Worm (Caenorhabditis elegans): Measurements from ENCODE around the gene pqn-31.

The pqn-31 gene

DNA sequence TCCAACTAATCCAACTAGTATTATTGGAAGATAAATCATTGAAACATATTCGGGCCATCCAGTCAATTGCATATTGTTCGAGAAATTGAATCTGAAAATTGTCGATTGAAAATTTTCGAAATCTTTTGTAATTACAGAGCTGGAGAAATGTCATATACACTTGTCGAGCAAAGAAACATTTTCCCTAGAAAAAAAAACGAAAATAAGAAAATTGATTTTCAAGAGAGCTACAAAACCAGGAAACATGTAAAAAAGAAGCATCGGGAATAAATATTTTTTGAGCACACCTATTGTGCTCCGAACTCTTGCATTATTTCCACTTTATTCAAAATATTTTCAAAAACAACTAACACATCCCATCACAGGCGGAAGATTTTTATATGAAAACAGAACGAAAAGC lies 8.3 kb upstream of the pqn-31 start, which contains the start of gene frpr-6:
frpr-6 (minus strand) TSS at position 101 of the 400 bp plus-strand sequence.
- no peak for TF ChIP-seq mep-1 (tag; optimal IDR thresholded peaks at IDR 0.05)
- TF ChIP-seq aly-2 (tag; optimal IDR thresholded peaks at IDR 0.05): no peak
- no peak for TF ChIP-seq daf-16 (GFP tag; optimal IDR thresholded peaks at IDR 0.05)
- TF ChIP-seq daf-16 (tag; optimal IDR thresholded peaks at IDR 0.05): no peak
- no peak for TF ChIP-seq nhr-10 (tag; optimal IDR thresholded peaks at IDR 0.05)
- TF ChIP-seq hlh-30 (tag; optimal IDR thresholded peaks at IDR 0.05; ENCODE audit: insufficient read depth): no peak
- TF ChIP-seq mxl-3 (GFP tag; optimal IDR thresholded peaks at IDR 0.05): no peak
- no peak for TF ChIP-seq madf-5 (GFP tag; IDR thresholded peaks at IDR 0.05)
- no peak for TF ChIP-seq pha-4 (GFP tag; IDR thresholded peaks at IDR 0.05)
- no peak for TF ChIP-seq pha-4 (tag; optimal IDR thresholded peaks at IDR 0.05)
- no peak for TF ChIP-seq D1046.2 (GFP tag; IDR thresholded peaks at IDR 0.05)
- no peak for TF ChIP-seq lim-7 (GFP tag; IDR thresholded peaks at IDR 0.05)
- TF ChIP-seq aha-1 (tag): no peak
- no peak for TF ChIP-seq gei-8 (GFP tag; optimal IDR thresholded peaks at IDR 0.05)
- TF ChIP-seq nhr-48 (tag; optimal IDR thresholded peaks at IDR 0.05): no peak
- no peak for TF ChIP-seq lir-3 (tag; optimal IDR thresholded peaks at IDR 0.05)
- no peak for TF ChIP-seq lin-39 (tag; optimal IDR thresholded peaks at IDR 0.05)
- TF ChIP-seq nhr-102 (tag; optimal IDR thresholded peaks at IDR 0.05): no peak
- no peak for TF ChIP-seq nhr-11 (tag; optimal IDR thresholded peaks at IDR 0.05)

DNA sequence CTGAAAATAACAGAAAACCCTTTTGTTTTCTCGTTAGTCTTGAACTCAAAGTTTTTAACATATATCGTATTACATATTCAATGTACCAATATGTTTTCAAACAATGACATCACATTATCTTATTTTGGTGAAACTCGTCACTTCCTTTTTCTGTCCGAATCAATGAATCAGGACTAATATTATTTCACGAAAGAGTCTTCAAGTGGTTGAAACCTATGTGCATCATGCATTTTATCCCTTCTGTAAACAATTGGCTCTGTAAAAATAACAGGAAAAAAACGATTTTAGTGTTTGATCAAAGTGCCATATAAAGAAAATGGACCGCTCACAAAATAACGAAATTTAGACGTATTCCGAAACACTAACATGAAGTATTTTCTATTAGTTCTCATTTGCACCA lies 1.2 kb upstream of the pqn-31 start, which contains the start of gene F21C10.18:
F21C10.18 (plus strand) TSS at position 301 of the 400 bp plus-strand sequence.
- TF ChIP-seq sdz-12 (GFP tag; optimal IDR thresholded peaks at IDR 0.05): no peak
- no peak for TF ChIP-seq ztf-7 (tag; optimal IDR thresholded peaks at IDR 0.05)

DNA sequence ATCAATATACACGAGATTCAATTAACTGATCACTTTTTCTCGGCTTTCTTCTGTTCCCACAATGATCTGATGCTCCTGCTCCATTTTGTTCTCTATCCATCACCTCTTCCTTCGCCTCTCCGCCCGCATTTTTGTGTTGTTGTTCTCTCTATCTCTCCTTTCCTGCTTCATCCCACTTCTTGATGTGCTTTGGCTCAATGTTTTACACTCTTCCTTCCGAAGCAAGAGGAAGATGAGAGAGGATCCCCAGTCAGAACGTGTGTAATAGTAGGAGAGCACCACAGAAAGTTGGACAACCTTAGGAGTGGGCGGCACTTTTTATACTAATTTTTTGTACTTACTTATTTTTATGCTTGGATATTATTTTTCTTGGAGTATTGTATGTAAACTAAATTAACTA lies 2.6 kb downstream of the pqn-31 start:
- peak in 1 of 2 experiments; percentile 73 for TF ChIP-seq unc-62 (GFP tag; optimal IDR thresholded peaks at IDR 0.05 in 1 of 2)
- no peak for TF ChIP-seq unc-62 (tag; optimal IDR thresholded peaks at IDR 0.05)
- no peak for TF ChIP-seq ceh-20 (GFP tag; IDR thresholded peaks at IDR 0.05)
- no peak for TF ChIP-seq zip-2 (tag; optimal IDR thresholded peaks at IDR 0.05)

DNA sequence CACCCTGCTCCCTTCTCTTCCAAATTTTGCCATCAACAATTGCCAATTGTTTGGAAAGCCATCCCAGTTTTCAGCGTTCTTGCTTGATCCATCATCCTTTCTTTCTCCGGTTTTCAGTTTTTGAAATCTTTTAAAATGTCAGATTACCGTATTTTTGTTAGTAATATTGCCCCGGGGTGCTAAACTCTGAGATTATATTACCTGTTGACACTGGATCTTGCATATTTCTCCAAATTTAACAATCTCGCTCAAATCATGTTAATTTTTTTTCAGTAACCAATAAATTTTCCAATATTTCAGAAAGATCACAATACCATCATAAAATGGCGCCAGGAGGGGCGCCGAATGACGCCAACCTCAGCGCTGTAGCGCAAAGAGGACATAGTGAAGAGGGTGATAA lies 3.1 kb downstream of the pqn-31 start, which contains the start of gene F21C10.7:
F21C10.7 (plus strand) TSS at position 301 of the 400 bp plus-strand sequence.
- no peak for TF ChIP-seq ceh-44 (GFP tag; IDR thresholded peaks at IDR 0.05)
- no peak for TF ChIP-seq F10B5.3 (tag; optimal IDR thresholded peaks at IDR 0.05)
- no peak for TF ChIP-seq aly-2 (tag; optimal IDR thresholded peaks at IDR 0.05)
- TF ChIP-seq mep-1 (tag; optimal IDR thresholded peaks at IDR 0.05): no peak
- TF ChIP-seq nhr-28 (tag; optimal IDR thresholded peaks at IDR 0.05): no peak

DNA sequence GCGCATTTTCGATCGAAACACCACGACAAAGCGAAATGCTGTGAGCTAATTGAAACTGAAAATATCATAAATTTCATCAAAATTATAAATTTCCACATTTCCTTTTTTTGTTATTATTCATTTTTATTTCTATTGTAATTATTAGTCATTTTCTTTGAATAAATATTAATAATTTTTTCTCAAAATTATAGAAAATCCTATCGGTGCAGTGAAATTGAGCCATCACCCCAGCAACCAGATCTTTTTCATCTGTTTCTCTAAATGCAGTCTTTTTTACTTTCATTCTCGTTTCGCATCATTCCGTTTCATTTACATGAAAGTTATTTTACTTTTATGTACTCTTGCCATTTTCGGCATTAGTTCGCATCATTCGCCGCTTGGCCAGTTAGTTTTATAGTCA lies 12.6 kb downstream of the pqn-31 start, which contains the start of gene F21C10.13:
F21C10.13 (plus strand) TSS at position 301 of the 400 bp plus-strand sequence.
- TF ChIP-seq ztf-7 (tag; optimal IDR thresholded peaks at IDR 0.05) (no peak), egl-43 (GFP tag; IDR thresholded peaks at IDR 0.05) (no peak), pha-4 (GFP tag; IDR thresholded peaks at IDR 0.05) (no peak), pha-4 (tag; optimal IDR thresholded peaks at IDR 0.05) (no peak), mep-1 (tag; optimal IDR thresholded peaks at IDR 0.05) (no peak), zfp-3 (GFP tag; conservative IDR thresholded peaks at IDR 0.05) (no peak), F44E2.7 (GFP tag; IDR thresholded peaks at IDR 0.05) (no peak), ceh-44 (GFP tag; IDR thresholded peaks at IDR 0.05) (no peak), T20F7.1 (GFP tag; optimal IDR thresholded peaks at IDR 0.05) (no peak), lir-3 (tag; optimal IDR thresholded peaks at IDR 0.05) (no peak), Y5F2A.4 (GFP tag; optimal IDR thresholded peaks at IDR 0.05) (no peak), egl-27 (tag; optimal IDR thresholded peaks at IDR 0.05) (no peak), ztf-11 (tag; optimal IDR thresholded peaks at IDR 0.05) (no peak), nhr-76 (tag; optimal IDR thresholded peaks at IDR 0.05) (no peak), ama-1 (optimal IDR thresholded peaks at IDR 0.05) (no peak), ceh-28 (tag; optimal IDR thresholded peaks at IDR 0.05) (no peak), mdl-1 (tag; optimal IDR thresholded peaks at IDR 0.05) (no peak), fkh-10 (GFP tag; optimal IDR thresholded peaks at IDR 0.05) (no peak), hlh-11 (tag; optimal IDR thresholded peaks at IDR 0.05) (no peak), zfp-2 (tag; optimal IDR thresholded peaks at IDR 0.05) (no peak), nhr-10 (tag; optimal IDR thresholded peaks at IDR 0.05) (no peak)

Data from whole organism, L4 larva.